Worm (Caenorhabditis elegans) whole organism, early embryonic: ENCODE data around the gene K02E7.10.

Experiments
- B0310.2 ChIP-seq: sonication (generic microtip); optimal IDR thresholded peaks from 2 replicates; lab custom pipeline; 2016; ENCODE audit warnings: mild to moderate bottlenecking, missing genetic modification characterization, missing compliant biosample characterization
- F13C5.2 ChIP-seq: sonication (generic microtip); optimal IDR thresholded peaks from 2 replicates; lab custom pipeline; 2017; ENCODE audit warnings: mild to moderate bottlenecking, missing genetic modification characterization, inconsistent platforms, missing compliant biosample characterization
- aly-1 ChIP-seq: sonication (generic microtip); optimal IDR thresholded peaks from 2 replicates; lab custom pipeline; 2016; ENCODE audit warnings: missing genetic modification characterization, missing compliant biosample characterization
- ama-1 ChIP-seq: fragments of 150-350 bp; optimal IDR thresholded peaks from 2 replicates; lab custom pipeline; 2014
- ceh-13 ChIP-seq: fragments of 200-800 bp; sonication (Bioruptor generic); optimal IDR thresholded peaks from 2 replicates; lab custom pipeline; 2018; ENCODE audit warnings: mild to moderate bottlenecking, missing genetic modification characterization, missing compliant biosample characterization
- ceh-36 ChIP-seq: sonication (generic microtip); optimal IDR thresholded peaks from 2 replicates; lab custom pipeline; 2016; ENCODE audit warnings: missing genetic modification characterization, inconsistent platforms, missing compliant biosample characterization
- ets-7 ChIP-seq: sonication (generic microtip); optimal IDR thresholded peaks from 2 replicates; lab custom pipeline; 2016; ENCODE audit warnings: missing genotype, missing genetic modification characterization, missing compliant biosample characterization
- flt-1 ChIP-seq: fragments of 200-800 bp; sonication (Bioruptor generic); IDR thresholded peaks from 2 replicates; pipeline ENCODE4 v1.3.6; 2022; ENCODE audit warnings: missing genetic modification characterization, missing compliant biosample characterization
- hmbx-1 ChIP-seq: sonication (generic microtip); optimal IDR thresholded peaks from 2 replicates; lab custom pipeline; 2016; ENCODE audit warnings: mild to moderate bottlenecking, missing genetic modification characterization, missing compliant biosample characterization
- hmg-4 ChIP-seq: fragments of 200-800 bp; sonication (Bioruptor generic); optimal IDR thresholded peaks from 2 replicates; lab custom pipeline; 2018; ENCODE audit warnings: mild to moderate bottlenecking, missing genetic modification characterization, missing compliant biosample characterization
- hnd-1 ChIP-seq: sonication (generic microtip); optimal IDR thresholded peaks from 2 replicates; lab custom pipeline; 2016; ENCODE audit warnings: missing genetic modification characterization, missing compliant biosample characterization
- pes-1 ChIP-seq: fragments of 200-800 bp; sonication (Bioruptor generic); IDR thresholded peaks from 2 replicates; pipeline ENCODE4 v1.3.6; 2022; ENCODE audit warnings: missing genetic modification reagents, missing genetic modification characterization, missing compliant biosample characterization
- scrt-1 ChIP-seq: fragments of 200-800 bp; sonication (Bioruptor generic); IDR thresholded peaks from 2 replicates; pipeline ENCODE4 v1.3.6; 2022; ENCODE audit warnings: missing genetic modification characterization, missing compliant biosample characterization
- sea-1 ChIP-seq: fragments of 200-800 bp; sonication (Bioruptor generic); conservative IDR thresholded peaks from 2 replicates; pipeline ENCODE4 v1.3.6; 2022; ENCODE audit warnings: missing genetic modification characterization, missing compliant biosample characterization
- tbx-11 ChIP-seq: fragments of 200-800 bp; sonication (Bioruptor generic); IDR thresholded peaks from 2 replicates; pipeline ENCODE4 v1.3.6; 2022; ENCODE audit warnings: missing genetic modification characterization, missing compliant biosample characterization
- tbx-37 ChIP-seq: fragments of 200-800 bp; sonication (Bioruptor generic); conservative IDR thresholded peaks from 2 replicates; pipeline ENCODE4 v1.3.6; 2022; ENCODE audit warnings: missing genetic modification reagents, missing genetic modification characterization, missing compliant biosample characterization
- tra-4 ChIP-seq: sonication (generic microtip); optimal IDR thresholded peaks from 2 replicates; lab custom pipeline; 2017; ENCODE audit warnings: missing genetic modification characterization, missing compliant biosample characterization

K02E7.10 gene

DNA sequence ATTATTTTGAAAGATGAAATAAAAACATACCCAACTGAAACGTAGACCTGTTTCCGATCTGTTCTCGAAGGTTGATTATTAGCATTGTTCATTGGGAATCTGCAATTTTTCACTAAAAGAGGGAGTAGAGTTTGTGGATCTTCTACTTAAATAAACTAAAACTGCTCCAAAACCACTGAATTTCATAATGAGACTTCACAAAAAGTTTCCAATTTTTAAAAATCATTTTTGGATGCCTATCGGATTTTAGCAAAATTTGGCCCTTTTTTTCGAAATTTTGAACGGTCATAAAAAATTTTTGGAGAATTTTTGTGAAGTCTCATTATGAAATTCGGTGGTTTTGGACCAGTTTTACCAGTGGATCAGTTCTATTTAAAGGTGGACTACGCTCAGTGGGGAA, at the start of gene K02E7.10:
K02E7.10 (minus strand) TSS at position 101 of the 400 bp plus-strand sequence.
- TF ChIP-seq aly-1 (no peak), ceh-13 (no peak), hmg-4 (GFP tag; lab: Kevin White, UChicago) (no peak), tbx-11 (GFP tag; lab: Robert Waterston, UW) (no peak), tbx-37 (no peak), F13C5.2 (no peak), tra-4 (tag; lab: Kevin White, UChicago) (no peak), B0310.2 (tag; lab: Kevin White, UChicago) (no peak), scrt-1 (GFP tag; lab: Robert Waterston, UW) (no peak), ceh-36 (no peak), hnd-1 (no peak), flt-1 (no peak), ets-7 (tag; lab: Kevin White, UChicago) (no peak), hmbx-1 (tag; lab: Kevin White, UChicago) (no peak), ama-1 (no peak), pes-1 (GFP tag; lab: Robert Waterston, UW) (no peak), sea-1 (GFP tag; lab: Robert Waterston, UW) (no peak)

DNA sequence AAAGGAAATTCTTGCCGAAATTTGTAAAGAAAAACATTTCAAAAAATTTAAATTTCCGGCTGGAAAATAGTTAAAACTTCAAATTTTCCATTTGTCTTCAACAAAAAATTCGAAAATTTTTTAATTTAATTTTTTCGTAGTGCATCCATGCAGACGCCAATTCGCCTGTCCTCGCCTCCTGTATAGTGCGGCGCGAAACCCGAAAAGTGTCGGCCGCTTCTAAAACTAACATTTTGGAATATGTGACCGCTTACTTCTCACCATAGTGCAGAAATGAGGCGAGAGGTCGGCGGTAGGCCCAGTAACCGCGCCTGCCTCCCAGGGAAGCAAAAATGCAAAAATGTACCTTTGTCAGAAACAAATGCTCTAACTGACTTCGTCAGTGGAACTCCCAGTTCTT, 49.7 kb upstream of the K02E7.10 start:
- TF ChIP-seq hmbx-1 (tag; lab: Kevin White, UChicago), result no peak
- no peak for TF ChIP-seq tra-4 (tag; lab: Kevin White, UChicago)
- no peak for TF ChIP-seq ceh-13
- TF ChIP-seq scrt-1 (GFP tag; lab: Robert Waterston, UW), result no peak
- TF ChIP-seq ceh-36, result no peak
- no peak for TF ChIP-seq hmg-4 (GFP tag; lab: Kevin White, UChicago)
- no peak for TF ChIP-seq tbx-37
- TF ChIP-seq ama-1, result no peak
- no peak for TF ChIP-seq F13C5.2
- no peak for TF ChIP-seq pes-1 (GFP tag; lab: Robert Waterston, UW)
- TF ChIP-seq hnd-1, result no peak
- TF ChIP-seq sea-1 (GFP tag; lab: Robert Waterston, UW), result no peak
- no peak for TF ChIP-seq B0310.2 (tag; lab: Kevin White, UChicago)
- no peak for TF ChIP-seq tbx-11 (GFP tag; lab: Robert Waterston, UW)
- no peak for TF ChIP-seq flt-1
- no peak for TF ChIP-seq ets-7 (tag; lab: Kevin White, UChicago)
- no peak for TF ChIP-seq aly-1

DNA sequence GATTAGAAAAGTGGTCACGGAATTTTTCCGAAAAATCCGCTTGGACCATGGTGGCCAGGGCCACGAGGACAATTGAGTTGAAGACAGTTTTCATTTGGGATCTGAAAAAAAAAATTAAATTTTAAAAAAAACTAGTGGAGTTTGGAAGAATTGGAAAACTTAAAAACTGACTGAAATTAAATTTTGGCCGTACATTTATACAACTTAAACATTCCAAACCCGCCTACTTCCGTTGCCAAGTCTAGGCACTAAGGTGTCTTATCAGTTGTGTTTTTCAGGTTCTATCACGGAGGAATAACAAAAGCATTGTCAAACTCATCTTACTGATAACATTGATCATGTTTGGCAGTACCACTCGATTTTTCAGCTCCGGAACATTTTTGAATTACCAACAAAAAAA, 47.3 kb upstream of the K02E7.10 start, which contains the start of gene lips-12:
lips-12 (minus strand) TSS at position 101 of the 400 bp plus-strand sequence.
- no peak for TF ChIP-seq tbx-11 (GFP tag; lab: Robert Waterston, UW)
- no peak for TF ChIP-seq ceh-13
- TF ChIP-seq ets-7 (tag; lab: Kevin White, UChicago), result no peak
- TF ChIP-seq flt-1, result no peak
- TF ChIP-seq scrt-1 (GFP tag; lab: Robert Waterston, UW), result no peak
- TF ChIP-seq hnd-1, result no peak
- TF ChIP-seq ceh-36, result no peak
- no peak for TF ChIP-seq tbx-37
- TF ChIP-seq hmbx-1 (tag; lab: Kevin White, UChicago), result no peak
- TF ChIP-seq pes-1 (GFP tag; lab: Robert Waterston, UW), result no peak
- no peak for TF ChIP-seq hmg-4 (GFP tag; lab: Kevin White, UChicago)
- no peak for TF ChIP-seq B0310.2 (tag; lab: Kevin White, UChicago)

DNA sequence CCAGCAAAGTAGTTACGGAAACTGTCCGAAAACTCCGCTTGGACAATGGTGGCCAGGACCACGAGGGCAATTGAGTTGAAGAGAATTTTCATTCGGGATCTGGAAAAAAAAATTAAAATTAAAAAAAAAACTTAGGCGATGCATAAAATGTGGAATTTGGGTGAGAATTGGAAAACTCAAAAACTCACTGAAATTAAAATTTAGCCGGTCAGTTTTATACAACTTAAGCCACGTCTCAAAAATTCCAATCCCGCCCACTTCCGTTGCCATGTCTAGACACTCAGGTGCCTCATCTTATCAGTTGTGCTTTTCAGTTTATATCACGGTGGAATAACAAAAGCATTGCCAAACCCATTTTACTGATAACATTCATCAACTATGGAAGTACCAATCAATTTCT, 44.1 kb upstream of the K02E7.10 start, which contains the start of gene lips-11:
lips-11 (minus strand) TSS at position 101 of the 400 bp plus-strand sequence.
- TF ChIP-seq hmbx-1 (tag; lab: Kevin White, UChicago), result no peak
- TF ChIP-seq ama-1, result no peak
- TF ChIP-seq ets-7 (tag; lab: Kevin White, UChicago), result no peak
- TF ChIP-seq ceh-13, result no peak
- no peak for TF ChIP-seq B0310.2 (tag; lab: Kevin White, UChicago)
- no peak for TF ChIP-seq hnd-1
- TF ChIP-seq hmg-4 (GFP tag; lab: Kevin White, UChicago), result no peak

DNA sequence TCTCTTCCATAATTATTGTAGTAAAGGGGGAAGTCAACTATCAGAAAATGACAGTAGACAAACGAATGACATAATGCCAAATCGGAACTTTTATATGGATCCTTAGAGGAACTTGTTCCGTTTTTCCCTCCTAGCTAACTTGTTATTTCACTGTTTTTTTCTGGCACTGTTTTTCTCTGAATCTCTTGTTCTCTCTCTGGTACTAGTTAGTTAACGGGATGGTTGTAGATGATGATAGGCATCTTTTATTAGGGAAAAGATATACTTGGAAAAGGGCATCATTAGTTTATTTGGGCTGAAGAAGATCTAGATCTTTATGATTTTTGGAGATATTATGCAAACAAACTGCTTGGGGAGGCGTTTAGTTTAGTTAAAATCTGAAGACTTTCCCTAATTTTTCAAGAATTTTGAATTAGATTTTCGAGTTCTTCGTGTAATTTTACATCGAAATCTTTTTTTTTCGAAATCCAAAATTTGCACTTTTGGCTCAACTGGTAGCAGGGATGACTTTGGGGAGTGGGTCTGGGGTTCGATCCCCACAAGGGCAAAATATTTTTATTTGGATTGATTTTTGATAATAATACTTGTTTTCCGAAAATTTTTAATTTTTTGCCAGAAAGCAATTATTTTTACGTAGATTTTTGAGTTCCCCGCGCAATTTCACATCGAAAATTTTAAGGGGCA, 40.2 kb upstream of the K02E7.10 start, which contains the start of gene col-40:
col-40 (minus strand) TSS at position 51 of the 684 bp plus-strand sequence.
- no peak for TF ChIP-seq tra-4 (tag; lab: Kevin White, UChicago)
- no peak for TF ChIP-seq tbx-11 (GFP tag; lab: Robert Waterston, UW)
- no peak for TF ChIP-seq tbx-37
- TF ChIP-seq aly-1, result no peak
- no peak for TF ChIP-seq scrt-1 (GFP tag; lab: Robert Waterston, UW)
- no peak for TF ChIP-seq flt-1
- TF ChIP-seq ceh-13, result no peak
- no peak for TF ChIP-seq ets-7 (tag; lab: Kevin White, UChicago)

DNA sequence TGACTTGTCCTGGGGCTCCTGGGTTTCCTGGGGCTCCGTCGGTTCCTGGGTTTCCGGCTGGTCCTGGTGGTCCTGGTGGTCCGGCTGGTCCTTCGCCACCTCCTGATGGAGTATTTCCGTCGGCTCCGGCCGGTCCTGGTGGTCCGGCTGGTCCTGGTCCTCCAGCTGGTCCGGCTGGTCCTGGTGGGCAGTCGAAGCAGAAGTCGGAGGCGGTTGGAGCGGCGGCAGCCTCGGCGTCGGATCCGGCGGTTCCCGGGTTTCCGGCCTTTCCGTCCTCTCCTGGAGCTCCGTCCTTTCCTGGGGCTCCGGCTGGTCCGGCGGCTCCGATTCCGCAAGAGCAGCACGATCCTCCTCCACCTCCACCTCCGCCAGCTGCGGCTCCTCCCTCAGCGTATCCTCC, 38.5 kb upstream of the K02E7.10 start:
- TF ChIP-seq ama-1 (no peak), hnd-1 (no peak), pes-1 (GFP tag; lab: Robert Waterston, UW) (no peak), hmbx-1 (tag; lab: Kevin White, UChicago) (no peak), ceh-13 (no peak), hmg-4 (GFP tag; lab: Kevin White, UChicago) (no peak), ceh-36 (no peak), ets-7 (tag; lab: Kevin White, UChicago) (no peak), tbx-37 (no peak), aly-1 (no peak), flt-1 (no peak), scrt-1 (GFP tag; lab: Robert Waterston, UW) (no peak)

DNA sequence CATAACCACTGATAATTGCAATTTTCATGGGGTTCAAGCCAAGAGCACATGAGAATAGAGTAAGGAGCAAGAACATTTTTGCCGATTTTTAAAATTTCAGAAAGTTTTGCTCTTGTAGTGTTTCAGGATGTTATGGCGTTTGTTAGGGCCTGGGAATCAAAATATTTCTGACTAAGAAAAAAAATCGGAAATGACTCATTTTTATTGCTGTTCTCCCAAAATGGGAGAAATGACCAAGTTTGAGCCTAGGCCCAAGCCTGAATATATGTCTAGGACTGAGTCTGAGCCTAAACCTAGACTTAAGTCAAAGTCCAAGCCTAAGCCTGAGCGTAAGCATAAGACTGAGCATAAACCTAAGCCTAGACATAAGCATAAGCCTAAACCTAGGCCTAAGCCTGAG, 37.6 kb upstream of the K02E7.10 start, which contains the start of gene T13B5.9:
T13B5.9 (minus strand) TSS at position 101 of the 400 bp plus-strand sequence.
- TF ChIP-seq ama-1 (no peak), flt-1 (no peak), scrt-1 (GFP tag; lab: Robert Waterston, UW) (no peak), hnd-1 (no peak), F13C5.2 (no peak), sea-1 (GFP tag; lab: Robert Waterston, UW) (no peak), hmg-4 (GFP tag; lab: Kevin White, UChicago) (no peak), ets-7 (tag; lab: Kevin White, UChicago) (no peak), hmbx-1 (tag; lab: Kevin White, UChicago) (no peak), tra-4 (tag; lab: Kevin White, UChicago) (no peak)
